Fruit fly (Drosophila melanogaster): Measurements from ENCODE around the gene Vha100-1.
A peak's percentile ranks its signal among the peaks of the same experiment; 100 is the strongest.

The Vha100-1 gene

dm6 chr3R:29083459-29084457 is 47.2 kb upstream of the Vha100-1 start (continued):
- no peak for TF ChIP-seq slp2 (GFP tag; optimal IDR thresholded peaks at IDR 0.05)
- peak; percentile 10 for TF ChIP-seq odd (GFP tag; optimal IDR thresholded peaks at IDR 0.05)
- no peak for TF ChIP-seq Dek (tag; optimal IDR thresholded peaks at IDR 0.05)
- peak; percentile 21 for TF ChIP-seq D19A (tag; optimal IDR thresholded peaks at IDR 0.05)
- TF ChIP-seq scrt (GFP tag; optimal IDR thresholded peaks at IDR 0.05) = no peak
- no peak for TF ChIP-seq BEAF-32 (GFP tag; optimal IDR thresholded peaks at IDR 0.05)
- no peak for TF ChIP-seq Jarid2 (GFP tag; optimal IDR thresholded peaks at IDR 0.05)
- TF ChIP-seq chif (GFP tag; optimal IDR thresholded peaks at IDR 0.05) = no peak
- TF ChIP-seq zfh2 (GFP tag; optimal IDR thresholded peaks at IDR 0.05) = no peak
- peak in 1 of 3 experiments; percentile 8 for TF ChIP-seq lola (GFP tag; optimal IDR thresholded peaks at IDR 0.05)
- no peak for TF ChIP-seq CG9215 (GFP tag; IDR thresholded peaks at IDR 0.05)
- TF ChIP-seq CTCF (GFP tag; optimal IDR thresholded peaks at IDR 0.05) = peak; percentile 29
- TF ChIP-seq CG8478 (optimal IDR thresholded peaks at IDR 0.05) = no peak
- TF ChIP-seq lov (optimal IDR thresholded peaks at IDR 0.05) = no peak
- TF ChIP-seq lov (GFP tag; IDR thresholded peaks at IDR 0.05) = no peak
- TF ChIP-seq Mad (GFP tag; optimal IDR thresholded peaks at IDR 0.05) = no peak
- TF ChIP-seq dmrt11E (tag; optimal IDR thresholded peaks at IDR 0.05) = peak; percentile 31
- no peak for TF ChIP-seq CG8944 (GFP tag; optimal IDR thresholded peaks at IDR 0.05)
- TF ChIP-seq CG7556 (GFP tag; optimal IDR thresholded peaks at IDR 0.05) = no peak
- no peak for TF ChIP-seq z (GFP tag; IDR thresholded peaks at IDR 0.05)
- TF ChIP-seq rib (GFP tag; IDR thresholded peaks at IDR 0.05) = no peak
- TF ChIP-seq eyg (GFP tag; optimal IDR thresholded peaks at IDR 0.05) = no peak
- no peak for TF ChIP-seq CG4820 (GFP tag; optimal IDR thresholded peaks at IDR 0.05)
- no peak for TF ChIP-seq h (optimal IDR thresholded peaks at IDR 0.05)
- no peak for TF ChIP-seq zf30C (GFP tag; optimal IDR thresholded peaks at IDR 0.05)
- TF ChIP-seq CG1832 (GFP tag; optimal IDR thresholded peaks at IDR 0.05) = peak; percentile 44
- TF ChIP-seq ken (GFP tag; IDR thresholded peaks at IDR 0.05) = no peak
- TF ChIP-seq CG8290 (GFP tag; optimal IDR thresholded peaks at IDR 0.05) = no peak
- peak; percentile 9 to 10 for TF ChIP-seq CG8290 (tag; optimal IDR thresholded peaks at IDR 0.05)
- TF ChIP-seq MTF-1 (GFP tag; optimal IDR thresholded peaks at IDR 0.05; ENCODE audit: borderline replicate concordance) = no peak
- TF ChIP-seq amos (GFP tag; IDR thresholded peaks at IDR 0.05; ENCODE audit: partially characterized antibody) = no peak
- TF ChIP-seq CG1602 (GFP tag; optimal IDR thresholded peaks at IDR 0.05) = no peak
- no peak for TF ChIP-seq D (optimal IDR thresholded peaks at IDR 0.05)
- TF ChIP-seq D (GFP tag; optimal IDR thresholded peaks at IDR 0.05) = no peak
- no peak; the same call in 2 of the 3 replicates for TF ChIP-seq CG11695 (GFP tag; IDR thresholded peaks at IDR 0.05)
- TF ChIP-seq CG31224 (GFP tag; IDR thresholded peaks at IDR 0.05) = no peak
- TF ChIP-seq CG16863 (GFP tag; optimal IDR thresholded peaks at IDR 0.05) = no peak
- TF ChIP-seq Hey (tag; optimal IDR thresholded peaks at IDR 0.05) = no peak
- no peak for TF ChIP-seq fru (optimal IDR thresholded peaks at IDR 0.05)
- TF ChIP-seq gcm2 (GFP tag; optimal IDR thresholded peaks at IDR 0.05) = no peak
- no peak for TF ChIP-seq psq (GFP tag; optimal IDR thresholded peaks at IDR 0.05)
- TF ChIP-seq CG17361 (GFP tag; IDR thresholded peaks at IDR 0.05) = 0 out of 3 replicates have a peak, but pooled peaks have one; percentile 12
- TF ChIP-seq CG3838 (GFP tag; optimal IDR thresholded peaks at IDR 0.05) = no peak
- no peak for TF ChIP-seq vnd (GFP tag; IDR thresholded peaks at IDR 0.05; ENCODE audit: partially characterized antibody)
- no peak for TF ChIP-seq Sox102F (GFP tag; optimal IDR thresholded peaks at IDR 0.05)
- no peak for TF ChIP-seq TFAM (GFP tag; optimal IDR thresholded peaks at IDR 0.05)
